Worm (Caenorhabditis elegans): ENCODE results near the gene T04F3.1.

The T04F3.1 gene

ce11 chrV:11799252-11799822, 59.5 kb downstream of the T04F3.1 start:
- TF ChIP-seq ceh-43 (GFP tag; optimal IDR thresholded peaks at IDR 0.05) = no peak
- peak; percentile 38 for TF ChIP-seq nhr-237 (tag; optimal IDR thresholded peaks at IDR 0.05)
- no peak for TF ChIP-seq M03D4.4 (tag; optimal IDR thresholded peaks at IDR 0.05)
- TF ChIP-seq elt-3 (tag; optimal IDR thresholded peaks at IDR 0.05) = peak; percentile 37

ce11 chrV:11800486-11800885, 60.6 kb downstream of the T04F3.1 start:
- TF ChIP-seq unc-120 (tag; optimal IDR thresholded peaks at IDR 0.05; ENCODE audit: poor library complexity, severe bottlenecking) (no peak), snpc-4 (tag; optimal IDR thresholded peaks at IDR 0.05) (no peak), pha-4 (tag; optimal IDR thresholded peaks at IDR 0.05) (no peak), zip-8 (tag; optimal IDR thresholded peaks at IDR 0.05) (no peak), cnd-1 (tag; optimal IDR thresholded peaks at IDR 0.05) (no peak), lin-32 (GFP tag; optimal IDR thresholded peaks at IDR 0.05) (no peak), ceh-43 (GFP tag; optimal IDR thresholded peaks at IDR 0.05) (no peak), mls-2 (tag; optimal IDR thresholded peaks at IDR 0.05) (no peak), lsy-2 (tag; optimal IDR thresholded peaks at IDR 0.05) (no peak), sptf-1 (tag; optimal IDR thresholded peaks at IDR 0.05) (no peak), ces-1 (GFP tag; optimal IDR thresholded peaks at IDR 0.05) (no peak)

ce11 chrV:11801076-11801849, 61.4 kb downstream of the T04F3.1 start:
- TF ChIP-seq unc-120 (tag; optimal IDR thresholded peaks at IDR 0.05; ENCODE audit: poor library complexity, severe bottlenecking) (no peak), flh-1 (GFP tag; optimal IDR thresholded peaks at IDR 0.05) (no peak), elt-1 (tag; optimal IDR thresholded peaks at IDR 0.05; ENCODE audit: borderline replicate concordance, insufficient read depth) (peak; percentile 64)

ce11 chrV:11802508-11802907, 62.6 kb downstream of the T04F3.1 start:
- no peak for TF ChIP-seq tbx-8 (GFP tag; optimal IDR thresholded peaks at IDR 0.05)
- no peak for TF ChIP-seq zip-8 (tag; optimal IDR thresholded peaks at IDR 0.05)
- TF ChIP-seq cnd-1 (tag; optimal IDR thresholded peaks at IDR 0.05) = no peak
- TF ChIP-seq ham-2 (GFP tag; optimal IDR thresholded peaks at IDR 0.05) = peak; percentile 19
- TF ChIP-seq nhr-237 (tag; optimal IDR thresholded peaks at IDR 0.05) = no peak
- peak; percentile 33 for TF ChIP-seq blmp-1 (tag; optimal IDR thresholded peaks at IDR 0.05)
- no peak for TF ChIP-seq ztf-11 (tag; optimal IDR thresholded peaks at IDR 0.05)
- peak; percentile 66 for TF ChIP-seq elt-3 (tag; optimal IDR thresholded peaks at IDR 0.05)
- TF ChIP-seq mab-5 (tag; optimal IDR thresholded peaks at IDR 0.05) = no peak
- TF ChIP-seq pha-4 (tag; optimal IDR thresholded peaks at IDR 0.05) = no peak
- no peak for TF ChIP-seq nhr-76 (tag; optimal IDR thresholded peaks at IDR 0.05)
- no peak for TF ChIP-seq ces-1 (GFP tag; optimal IDR thresholded peaks at IDR 0.05)
- TF ChIP-seq elt-1 (tag; optimal IDR thresholded peaks at IDR 0.05; ENCODE audit: borderline replicate concordance, insufficient read depth) = no peak

- TF ChIP-seq unc-62 (GFP tag; optimal IDR thresholded peaks at IDR 0.05) = no peak
- TF ChIP-seq mls-2 (tag; optimal IDR thresholded peaks at IDR 0.05) = no peak
- no peak for TF ChIP-seq snpc-4 (tag; optimal IDR thresholded peaks at IDR 0.05)
- no peak for TF ChIP-seq sptf-1 (tag; optimal IDR thresholded peaks at IDR 0.05)
Measured at ce11 chrV:11803518-11803994, 63.7 kb downstream of the T04F3.1 start.
